Fruit fly (Drosophila melanogaster): ENCODE measurements around the gene Obp93a.

DNA sequence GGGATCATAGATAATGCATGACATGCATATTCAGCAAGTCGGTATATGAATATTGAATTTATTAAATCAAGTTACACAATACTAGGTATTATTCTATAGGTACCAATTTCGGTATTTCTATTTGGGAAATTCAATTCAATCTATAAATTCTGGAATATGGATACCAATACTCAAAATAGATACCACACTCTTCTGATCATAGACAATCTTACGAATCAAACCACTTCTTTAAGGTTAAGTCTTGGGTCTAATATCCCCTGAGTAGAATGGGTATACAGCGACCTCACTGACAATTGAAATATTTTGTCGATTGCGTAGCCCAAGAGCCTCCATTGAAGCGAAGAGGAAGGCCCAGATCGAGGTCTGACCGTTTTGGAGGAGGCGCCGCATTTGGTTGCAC, 36.7 kb downstream of the Obp93a start:
- TF ChIP-seq CG8478 (optimal IDR thresholded peaks at IDR 0.05) = no peak
- TF ChIP-seq CTCF (optimal IDR thresholded peaks at IDR 0.05) = no peak
